Fruit fly (Drosophila melanogaster): ENCODE results near the gene SF2.
A peak's percentile ranks its signal among the peaks of the same experiment; 100 is the strongest.

Gene SF2

dm6 chr3R:16355393-16355943 lies 13.7 kb upstream of the SF2 start (continued):
- TF ChIP-seq CG14050 (GFP tag; IDR thresholded peaks at IDR 0.05) (no peak), pzg (GFP tag; optimal IDR thresholded peaks at IDR 0.05) (no peak), Trl (optimal IDR thresholded peaks at IDR 0.05) (peak in 1 of 2 experiments; percentile 45), Trl (GFP tag; optimal IDR thresholded peaks at IDR 0.05) (no peak), CG8388 (GFP tag; optimal IDR thresholded peaks at IDR 0.05) (no peak), vnd (GFP tag; IDR thresholded peaks at IDR 0.05; ENCODE audit: partially characterized antibody) (no peak), C15 (GFP tag; IDR thresholded peaks at IDR 0.05) (no peak), CG9817 (tag; optimal IDR thresholded peaks at IDR 0.05) (peak; percentile 61), cg (GFP tag; optimal IDR thresholded peaks at IDR 0.05) (no peak), dmrt11E (tag; optimal IDR thresholded peaks at IDR 0.05) (no peak), BEAF-32 (GFP tag; optimal IDR thresholded peaks at IDR 0.05) (no peak), ro (GFP tag; IDR thresholded peaks at IDR 0.05) (no peak), CG7556 (GFP tag; optimal IDR thresholded peaks at IDR 0.05) (no peak), CkIIα-i1 (GFP tag; IDR thresholded peaks at IDR 0.05) (no peak), mirr (GFP tag; optimal IDR thresholded peaks at IDR 0.05) (peak; percentile 67), lilli (GFP tag; optimal IDR thresholded peaks at IDR 0.05) (peak; percentile 68), trh (GFP tag; optimal IDR thresholded peaks at IDR 0.05) (no peak), mld (GFP tag; IDR thresholded peaks at IDR 0.05; ENCODE audit: partially characterized antibody) (no peak), Hmr (GFP tag; optimal IDR thresholded peaks at IDR 0.05) (peak; percentile 71), dati (GFP tag; IDR thresholded peaks at IDR 0.05) (no peak), Rx (GFP tag; IDR thresholded peaks at IDR 0.05) (no peak), chm (GFP tag; IDR thresholded peaks at IDR 0.05) (peak; percentile 40; the same call in 1 of the 2 replicates), ttk (GFP tag; IDR thresholded peaks at IDR 0.05) (no peak), dmrt99B (tag; optimal IDR thresholded peaks at IDR 0.05) (no peak), stwl (tag; optimal IDR thresholded peaks at IDR 0.05) (no peak), CG12236 (GFP tag; optimal IDR thresholded peaks at IDR 0.05) (no peak), TFAM (GFP tag; optimal IDR thresholded peaks at IDR 0.05) (no peak), jing (GFP tag; optimal IDR thresholded peaks at IDR 0.05) (no peak), B-H1 (GFP tag; IDR thresholded peaks at IDR 0.05) (no peak), ci (GFP tag; IDR thresholded peaks at IDR 0.05) (peak; percentile 34; the same call in 1 of the 3 replicates), CoRest (tag; optimal IDR thresholded peaks at IDR 0.05) (no peak), Dad (GFP tag; optimal IDR thresholded peaks at IDR 0.05) (no peak), Hand (GFP tag; optimal IDR thresholded peaks at IDR 0.05) (peak; percentile 47), Hr51 (GFP tag; optimal IDR thresholded peaks at IDR 0.05) (peak in 1 of 2 experiments; percentile 10), gro (GFP tag; optimal IDR thresholded peaks at IDR 0.05) (peak; percentile 69), CG4404 (GFP tag; IDR thresholded peaks at IDR 0.05) (no peak), Lhr (GFP tag; optimal IDR thresholded peaks at IDR 0.05) (no peak), CG4282 (GFP tag; optimal IDR thresholded peaks at IDR 0.05) (no peak), CG10147 (GFP tag; optimal IDR thresholded peaks at IDR 0.05) (no peak), gsb-n (tag; optimal IDR thresholded peaks at IDR 0.05) (no peak), seq (GFP tag; IDR thresholded peaks at IDR 0.05) (0 out of 2 replicates have a peak, but pooled peaks have one; percentile 13), bigmax (GFP tag; optimal IDR thresholded peaks at IDR 0.05) (no peak), D (optimal IDR thresholded peaks at IDR 0.05) (no peak), D (GFP tag; optimal IDR thresholded peaks at IDR 0.05) (no peak), pita (GFP tag; optimal IDR thresholded peaks at IDR 0.05) (no peak), CG1832 (GFP tag; optimal IDR thresholded peaks at IDR 0.05) (no peak), CG30403 (GFP tag; optimal IDR thresholded peaks at IDR 0.05) (peak; percentile 10), ind (GFP tag; optimal IDR thresholded peaks at IDR 0.05) (no peak), Xbp1 (GFP tag; optimal IDR thresholded peaks at IDR 0.05) (no peak), CG6654 (GFP tag; optimal IDR thresholded peaks at IDR 0.05) (no peak), CG4854 (GFP tag; optimal IDR thresholded peaks at IDR 0.05) (peak; percentile 18)
